Worm (Caenorhabditis elegans) whole organism, L3 larva: ENCODE data around the gene T05H10.1.

Experiments used
- R02D3.7 ChIP-seq: fragments of 150-350 bp; optimal IDR thresholded peaks from 2 replicates; lab custom pipeline; 2014; ENCODE audit warnings: missing biosample characterization, missing genetic modification characterization
- egl-27 ChIP-seq: sonication (generic microtip); optimal IDR thresholded peaks from 4 replicates; lab custom pipeline; 2017; ENCODE audit warnings: missing biosample characterization, missing genetic modification reagents, missing genetic modification characterization
- elt-2 ChIP-seq: sonication (generic microtip); optimal IDR thresholded peaks from 2 replicates; lab custom pipeline; 2016; ENCODE audit warnings: missing genetic modification reagents, mild to moderate bottlenecking, missing genetic modification characterization, missing compliant biosample characterization
- jun-1 ChIP-seq: fragments of 150-350 bp; optimal IDR thresholded peaks from 2 replicates; lab custom pipeline; 2014; ENCODE audit warnings: missing biosample characterization, missing genetic modification reagents, missing genetic modification characterization
- lin-15B ChIP-seq: fragments of 150-350 bp; optimal IDR thresholded peaks from 2 replicates; lab custom pipeline; 2014; ENCODE audit warnings: missing biosample characterization, missing genetic modification characterization
- nhr-25 ChIP-seq: sonication (generic microtip); optimal IDR thresholded peaks from 2 replicates; lab custom pipeline; 2017; ENCODE audit warnings: missing biosample characterization, missing genetic modification characterization
- nhr-28 ChIP-seq: fragments of 150-350 bp; optimal IDR thresholded peaks from 2 replicates; lab custom pipeline; 2014; ENCODE audit warnings: missing biosample characterization, missing genetic modification characterization
- pha-4 ChIP-seq: fragments of 150-350 bp; optimal IDR thresholded peaks from 2 replicates; lab custom pipeline; 2014; ENCODE audit warnings: missing biosample characterization, missing genetic modification reagents, missing genetic modification characterization
- ztf-11 ChIP-seq: fragments of 150-350 bp; optimal IDR thresholded peaks from 2 replicates; lab custom pipeline; 2014; ENCODE audit warnings: missing biosample characterization, missing genetic modification characterization

DNA sequence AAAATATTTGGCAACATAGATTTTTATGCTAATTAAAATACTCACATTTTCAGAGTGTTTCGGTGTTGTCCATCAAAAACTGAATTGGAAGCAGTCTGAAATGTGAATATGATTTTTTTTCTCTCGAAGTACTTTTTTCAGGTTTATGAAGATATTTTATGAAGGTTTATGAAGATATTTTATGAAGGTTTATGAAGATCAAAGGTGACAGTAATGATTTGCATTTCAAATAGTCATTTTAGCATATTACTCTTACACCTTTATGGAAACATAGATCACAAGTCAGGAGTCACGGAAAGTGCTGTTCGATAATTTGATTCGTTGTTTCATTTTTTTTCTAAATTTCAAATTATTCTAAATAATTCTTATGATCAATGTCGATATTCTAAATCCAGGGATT, 38.2 kb upstream of the T05H10.1 start, which contains the start of gene pgp-11:
- TF ChIP-seq nhr-28 (tag; lab: Kevin White, UChicago) (no peak), R02D3.7 (tag; lab: Kevin White, UChicago) (no peak), ztf-11 (tag; lab: Kevin White, UChicago) (no peak), egl-27 (tag; lab: Kevin White, UChicago) (no peak), lin-15B (tag; lab: Kevin White, UChicago) (no peak), elt-2 (no peak), nhr-25 (no peak), jun-1 (tag; lab: Kevin White, UChicago) (no peak), pha-4 (tag; lab: Kevin White, UChicago) (no peak)
